Fruit fly (Drosophila melanogaster) S2 (cell line): ENCODE measurements around the gene CG43246.

ENCODE experiments used
- CG8478 ChIP-seq: fragments of >200 bp; optimal IDR thresholded peaks from 2 replicates; lab custom pipeline; 2018
- CTCF ChIP-seq, 2 experiments: fragments of >200 bp; optimal IDR thresholded peaks; 2 replicates each; lab custom pipeline; 2018

CG43246 gene

DNA sequence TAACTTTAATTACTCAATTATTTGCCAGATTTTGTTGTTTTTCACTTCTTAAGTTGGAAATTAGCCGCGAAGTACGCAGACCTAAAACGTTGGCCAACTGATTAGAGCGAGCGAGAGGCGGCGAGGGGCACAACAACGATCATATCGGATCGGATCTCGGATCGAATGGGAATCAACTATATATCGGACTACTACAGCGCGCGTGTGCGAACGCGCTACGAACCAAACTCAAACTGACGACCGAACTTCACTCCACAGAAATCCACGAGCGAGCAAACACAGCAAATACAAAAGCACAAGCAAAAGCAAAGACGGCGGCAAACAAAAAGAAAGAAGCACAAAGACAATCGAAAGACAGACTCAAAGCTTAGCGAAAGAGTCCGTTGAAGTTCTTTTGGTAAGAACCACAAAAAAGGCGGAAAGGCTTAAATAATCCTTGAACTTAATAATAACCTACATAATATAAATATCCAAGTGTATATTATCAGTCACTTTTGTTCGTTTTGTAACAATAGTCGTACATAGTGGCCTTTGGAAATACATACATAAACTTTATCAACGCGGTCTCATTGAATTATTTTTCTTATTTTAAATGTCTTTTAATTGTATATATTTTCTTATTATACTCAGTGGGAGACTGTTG, at the start of gene CG43246, which contains the start of gene bbg:
TSS of gene CG43246 (plus strand) at position 593 of the 643 bp plus-strand sequence.
TSS of gene bbg (minus strand) at position 235 of the 643 bp plus-strand sequence.
- TF ChIP-seq CG8478 (no peak), CTCF (optimal IDR thresholded peaks at IDR 0.05; lab: Kevin White, UChicago) (no peak)

DNA sequence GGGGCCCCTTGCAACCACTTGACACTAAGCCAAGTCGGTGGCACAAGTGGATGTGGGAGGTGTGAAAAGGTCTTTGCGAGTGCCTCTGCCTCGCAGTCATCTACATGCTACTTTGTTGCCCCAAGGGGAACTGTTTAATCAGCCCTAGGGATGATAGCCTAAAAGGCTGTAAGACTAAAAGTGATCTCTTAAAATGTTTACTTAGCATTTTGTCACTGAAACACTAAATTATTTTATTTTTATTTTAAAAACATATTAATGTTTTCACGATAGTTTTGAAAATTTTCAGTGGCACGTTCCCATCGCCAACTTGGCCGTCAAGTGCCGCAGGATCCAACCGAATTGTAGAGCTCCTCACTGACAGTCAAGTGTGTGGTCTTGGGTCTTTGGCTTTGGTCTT, 39.0 kb upstream of the CG43246 start:
- TF ChIP-seq CTCF (optimal IDR thresholded peaks at IDR 0.05; lab: Kevin White, UChicago): no peak
- no peak for TF ChIP-seq CG8478

DNA sequence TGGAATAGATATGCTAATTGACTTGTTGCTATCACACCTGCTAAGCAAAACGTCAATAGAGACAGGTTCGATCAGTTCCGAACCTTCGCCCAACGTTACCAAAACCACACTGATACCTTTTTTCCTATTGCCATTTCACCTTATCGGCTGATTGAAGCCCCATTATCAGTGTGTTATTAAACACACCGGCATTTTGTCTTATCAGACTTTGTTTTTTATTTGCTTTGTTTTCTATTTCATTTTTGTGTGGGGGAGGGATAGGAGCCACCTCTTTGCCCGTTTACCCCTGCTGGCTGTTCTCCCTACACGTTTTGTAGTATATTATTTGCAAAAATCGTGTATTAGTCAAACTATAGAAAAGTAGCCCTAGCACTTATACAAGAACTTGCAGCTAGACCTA, 26.5 kb upstream of the CG43246 start:
- TF ChIP-seq CTCF (optimal IDR thresholded peaks at IDR 0.05; lab: Kevin White, UChicago): no peak
- TF ChIP-seq CG8478: no peak

DNA sequence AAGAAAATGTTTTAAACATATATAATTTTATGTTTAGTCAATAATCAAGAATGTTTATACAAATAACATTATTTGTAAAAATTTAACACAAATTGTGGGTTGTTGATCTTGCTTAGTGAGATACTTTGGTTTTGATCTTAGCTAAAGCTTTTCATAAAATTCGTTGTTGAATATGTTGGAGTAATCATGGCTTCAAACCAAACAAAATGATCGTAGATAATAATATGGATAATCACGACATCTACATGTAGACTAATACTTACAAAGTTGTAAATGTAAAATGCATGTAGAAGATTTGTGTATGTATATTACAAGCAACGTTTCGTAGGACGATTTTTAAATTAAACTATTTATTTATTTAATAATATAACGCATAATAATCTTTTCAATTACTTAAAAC, 23.1 kb upstream of the CG43246 start:
- TF ChIP-seq CG8478: no peak
- TF ChIP-seq CTCF (optimal IDR thresholded peaks at IDR 0.05; lab: Kevin White, UChicago): peak; percentile 29 to 57

DNA sequence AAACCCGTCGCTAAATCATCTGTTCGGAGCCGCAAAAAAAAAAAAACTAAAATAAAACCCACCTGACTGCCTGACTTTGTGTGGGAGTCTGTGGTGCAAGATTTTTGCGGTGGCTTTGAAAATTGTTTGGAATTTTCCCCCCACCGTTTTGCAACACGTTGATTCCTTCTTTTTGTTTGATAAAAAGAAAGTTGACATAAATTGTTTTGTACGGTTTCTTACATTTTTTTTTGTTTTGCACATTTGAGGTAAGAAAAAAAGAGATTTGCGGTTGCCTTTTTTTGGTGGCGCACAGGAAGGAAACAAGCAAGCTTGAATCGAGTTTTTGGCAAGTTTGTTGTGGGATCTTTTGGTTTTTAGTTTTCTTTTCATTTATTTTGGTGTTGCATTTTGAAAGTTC, 20.7 kb upstream of the CG43246 start:
- TF ChIP-seq CTCF (optimal IDR thresholded peaks at IDR 0.05; lab: Kevin White, UChicago) (no peak), CG8478 (no peak)

DNA sequence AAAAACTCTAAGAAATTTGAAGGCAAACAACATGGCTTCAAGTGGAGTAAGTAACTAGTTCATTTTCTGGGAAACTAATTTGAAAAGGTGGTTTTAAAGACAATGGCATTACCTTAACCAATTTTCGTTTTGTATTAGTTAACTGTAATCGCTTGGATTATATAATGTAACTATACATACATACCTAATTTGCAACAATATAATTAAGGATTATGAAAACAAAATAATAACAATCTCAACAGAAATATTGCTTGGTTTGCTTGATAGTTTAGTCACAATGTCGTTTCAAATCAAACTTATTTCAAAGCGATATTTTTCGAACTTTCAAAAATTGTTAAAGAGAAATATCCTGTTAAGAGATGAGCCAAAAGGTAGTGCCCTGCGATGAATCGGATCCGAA, 18.9 kb upstream of the CG43246 start, which contains the start of gene CG9592:
TSS of gene CG9592 (plus strand) at position 301 of the 400 bp plus-strand sequence.
- TF ChIP-seq CG8478: no peak
- no peak for TF ChIP-seq CTCF (optimal IDR thresholded peaks at IDR 0.05; lab: Kevin White, UChicago)

DNA sequence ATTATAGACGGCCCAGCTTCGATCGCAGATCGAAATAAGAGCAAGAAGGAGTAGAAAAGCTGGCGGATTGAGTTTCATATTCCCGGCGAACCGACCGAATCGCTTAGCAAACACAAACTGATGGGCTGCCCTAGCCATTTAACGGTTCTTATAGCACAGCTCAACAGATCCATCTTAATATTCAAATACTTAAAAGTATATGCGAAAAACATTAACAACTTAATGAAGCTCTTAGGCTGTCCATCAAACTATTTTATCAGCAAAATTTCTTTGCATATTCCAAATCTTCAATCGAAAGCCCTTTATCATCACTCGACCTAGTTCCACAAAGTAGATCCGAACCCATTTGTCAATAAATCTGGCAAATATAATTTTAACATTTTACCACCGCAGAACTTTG, 14.8 kb upstream of the CG43246 start, which contains the start of gene CG4613:
TSS of gene CG4613 (minus strand) at position 101 of the 400 bp plus-strand sequence.
- no peak for TF ChIP-seq CG8478
- TF ChIP-seq CTCF (optimal IDR thresholded peaks at IDR 0.05; lab: Kevin White, UChicago): no peak

DNA sequence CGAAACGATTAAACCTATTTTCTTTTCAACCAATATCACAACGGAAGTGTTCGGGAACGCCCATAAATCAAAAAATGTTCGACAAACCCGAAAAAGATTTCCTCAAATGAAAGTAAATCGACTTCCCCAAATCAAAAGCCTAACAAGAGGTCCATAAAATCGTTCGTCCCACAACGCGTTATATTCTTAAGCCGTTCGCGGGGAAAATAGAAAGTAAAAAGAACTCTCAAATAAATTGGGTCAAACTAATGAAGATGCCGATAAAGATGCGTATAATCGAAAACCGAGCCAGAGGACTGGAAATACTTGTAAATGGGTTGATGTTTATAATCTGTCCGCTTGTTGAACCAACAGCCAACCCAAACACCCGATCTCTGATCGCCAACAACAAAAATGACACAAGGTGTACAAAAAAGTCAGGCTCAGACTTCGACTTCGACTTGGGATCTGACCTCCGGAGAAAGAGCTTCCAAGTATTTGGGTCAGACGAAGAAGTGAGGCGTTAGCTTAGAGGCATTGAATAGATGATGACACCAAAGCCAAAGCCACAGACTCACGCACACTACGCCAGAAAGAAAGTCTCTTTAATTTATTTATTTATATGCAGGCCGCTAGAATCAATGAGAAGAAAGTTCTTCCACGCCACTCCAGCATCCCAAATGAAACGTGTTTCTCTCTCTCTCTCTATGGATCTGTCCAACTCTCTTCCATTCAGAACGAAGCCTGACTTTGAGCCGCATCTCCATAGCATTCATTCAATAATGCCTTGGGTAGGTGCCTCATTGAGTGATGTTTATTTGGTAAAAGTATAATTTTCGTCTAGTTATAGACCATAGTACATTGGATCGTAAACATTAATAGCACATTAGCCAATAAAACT, 13.7 kb upstream of the CG43246 start:
- TF ChIP-seq CG8478 (no peak), CTCF (optimal IDR thresholded peaks at IDR 0.05; lab: Kevin White, UChicago) (no peak)

DNA sequence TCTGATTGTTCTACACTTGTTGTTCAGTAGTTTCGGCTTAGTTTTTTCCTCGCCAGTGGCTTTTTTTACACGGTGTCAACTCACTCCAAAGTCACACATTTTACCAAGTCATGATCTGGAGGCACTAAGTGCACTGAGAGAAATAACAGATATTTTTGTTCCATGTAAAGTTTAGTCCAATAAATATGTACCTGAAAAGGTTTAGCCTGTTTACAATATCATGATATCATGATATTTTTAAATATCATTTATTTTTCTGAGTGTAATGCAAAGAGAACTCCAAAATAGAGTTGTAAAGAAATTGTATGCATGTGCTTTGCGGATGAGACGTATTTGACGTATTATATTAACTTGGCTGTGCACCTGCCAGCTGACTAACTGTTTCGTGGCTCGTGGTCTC, 4.6 kb upstream of the CG43246 start:
- TF ChIP-seq CG8478 (no peak), CTCF (optimal IDR thresholded peaks at IDR 0.05; lab: Kevin White, UChicago) (no peak)

DNA sequence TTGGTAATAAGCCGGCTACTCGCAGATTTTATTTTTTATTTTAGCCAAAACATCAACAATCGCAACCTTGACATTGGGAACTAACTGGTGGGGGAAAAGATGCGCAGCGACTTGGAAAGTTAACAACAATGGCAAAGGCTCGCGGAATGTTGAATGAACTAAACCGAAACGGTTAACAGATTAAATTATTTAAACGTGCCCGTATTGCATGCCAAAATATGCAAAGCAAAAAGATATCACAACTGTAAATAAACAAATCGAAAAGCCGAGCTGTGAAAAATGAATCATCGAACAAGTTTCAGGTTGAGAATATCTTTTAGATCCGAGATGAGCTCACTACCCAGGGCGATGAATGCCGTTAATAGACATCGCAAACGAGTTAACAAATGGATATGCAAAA, 3.3 kb upstream of the CG43246 start:
- TF ChIP-seq CTCF (optimal IDR thresholded peaks at IDR 0.05; lab: Kevin White, UChicago) (no peak), CG8478 (no peak)

DNA sequence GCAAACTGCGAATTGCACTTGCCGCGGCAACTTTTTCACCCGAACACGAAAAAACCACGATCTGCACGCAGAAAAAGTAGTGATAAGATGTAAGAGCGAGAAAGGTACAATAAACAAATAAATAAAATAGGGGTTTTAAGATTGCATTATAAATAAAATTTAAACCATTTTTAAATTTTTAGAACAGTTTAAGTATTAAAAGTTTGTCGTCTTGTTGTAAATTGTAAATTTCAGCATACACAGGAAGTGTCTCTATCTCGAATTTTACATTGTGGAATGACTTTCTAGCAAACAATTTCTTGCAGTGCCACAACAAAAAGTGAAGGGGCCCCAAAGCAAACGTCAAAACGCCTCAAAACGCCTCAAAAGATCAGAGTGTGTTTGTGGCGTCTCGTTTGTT, 1.8 kb upstream of the CG43246 start:
- no peak for TF ChIP-seq CG8478
- TF ChIP-seq CTCF (optimal IDR thresholded peaks at IDR 0.05; lab: Kevin White, UChicago): no peak

DNA sequence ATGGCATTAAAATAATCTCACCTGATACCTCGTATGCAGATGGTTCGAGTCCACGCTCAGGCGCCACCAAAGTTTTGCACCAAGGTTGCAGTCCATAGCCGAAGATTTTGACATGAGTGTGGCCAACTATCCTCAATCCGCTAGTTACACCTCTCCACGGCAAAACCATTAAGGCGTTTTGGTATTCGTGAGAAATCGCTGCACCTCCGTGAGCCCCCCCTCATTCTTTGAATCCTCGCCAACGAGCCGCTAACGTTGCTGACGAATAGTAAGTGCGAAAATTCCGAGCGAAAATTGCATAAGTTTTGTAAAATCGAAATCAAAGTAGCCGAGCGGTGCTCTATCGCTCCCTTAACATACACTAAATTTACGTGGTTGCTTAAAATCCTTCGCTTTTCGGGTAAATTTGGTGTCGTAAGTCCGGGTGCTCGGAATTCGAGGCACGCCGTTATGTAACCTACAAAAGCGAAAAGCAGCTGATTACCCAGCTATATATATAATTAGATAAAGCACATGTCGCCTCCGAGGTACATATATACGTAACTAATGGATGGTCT, 1.1 kb downstream of the CG43246 start, which contains the start of gene Mpcp2:
TSS of gene Mpcp2 (plus strand) at position 217 of the 557 bp plus-strand sequence.
- TF ChIP-seq CTCF (optimal IDR thresholded peaks at IDR 0.05; lab: Kevin White, UChicago) (peak; percentile 81 to 83), CG8478 (no peak)

DNA sequence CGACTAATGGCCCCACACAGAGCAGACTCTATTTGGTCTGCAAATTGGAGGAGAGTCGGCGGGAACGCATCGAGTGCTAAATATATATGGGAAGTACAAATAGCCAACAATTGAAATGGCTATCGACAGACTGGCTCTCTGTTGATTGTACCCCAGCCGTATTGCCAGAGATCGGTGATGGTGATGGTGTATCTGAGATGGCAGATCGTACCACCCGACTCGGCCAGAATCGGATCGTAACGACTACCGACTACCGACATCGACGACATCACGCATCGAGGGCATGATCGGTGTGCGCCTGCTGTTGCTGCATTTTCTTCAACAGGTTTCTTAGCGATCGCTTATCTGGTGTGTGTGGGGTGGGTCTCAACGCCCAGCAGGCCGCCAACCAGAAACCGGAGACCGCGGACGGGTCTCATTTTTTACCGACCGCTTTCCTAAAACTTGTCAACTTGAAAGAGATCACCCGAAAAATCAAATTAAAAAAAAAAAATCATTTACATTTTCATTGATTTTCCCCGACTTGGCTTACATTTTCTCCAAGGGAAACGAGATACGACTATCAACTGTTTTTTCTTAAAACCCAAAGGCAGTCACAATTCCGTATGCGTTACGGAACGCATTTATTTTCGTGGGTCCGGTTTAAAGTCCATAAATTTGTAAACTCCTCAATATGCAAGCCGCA, 7.7 kb downstream of the CG43246 start:
- no peak for TF ChIP-seq CG8478
- TF ChIP-seq CTCF (optimal IDR thresholded peaks at IDR 0.05; lab: Kevin White, UChicago): no peak

DNA sequence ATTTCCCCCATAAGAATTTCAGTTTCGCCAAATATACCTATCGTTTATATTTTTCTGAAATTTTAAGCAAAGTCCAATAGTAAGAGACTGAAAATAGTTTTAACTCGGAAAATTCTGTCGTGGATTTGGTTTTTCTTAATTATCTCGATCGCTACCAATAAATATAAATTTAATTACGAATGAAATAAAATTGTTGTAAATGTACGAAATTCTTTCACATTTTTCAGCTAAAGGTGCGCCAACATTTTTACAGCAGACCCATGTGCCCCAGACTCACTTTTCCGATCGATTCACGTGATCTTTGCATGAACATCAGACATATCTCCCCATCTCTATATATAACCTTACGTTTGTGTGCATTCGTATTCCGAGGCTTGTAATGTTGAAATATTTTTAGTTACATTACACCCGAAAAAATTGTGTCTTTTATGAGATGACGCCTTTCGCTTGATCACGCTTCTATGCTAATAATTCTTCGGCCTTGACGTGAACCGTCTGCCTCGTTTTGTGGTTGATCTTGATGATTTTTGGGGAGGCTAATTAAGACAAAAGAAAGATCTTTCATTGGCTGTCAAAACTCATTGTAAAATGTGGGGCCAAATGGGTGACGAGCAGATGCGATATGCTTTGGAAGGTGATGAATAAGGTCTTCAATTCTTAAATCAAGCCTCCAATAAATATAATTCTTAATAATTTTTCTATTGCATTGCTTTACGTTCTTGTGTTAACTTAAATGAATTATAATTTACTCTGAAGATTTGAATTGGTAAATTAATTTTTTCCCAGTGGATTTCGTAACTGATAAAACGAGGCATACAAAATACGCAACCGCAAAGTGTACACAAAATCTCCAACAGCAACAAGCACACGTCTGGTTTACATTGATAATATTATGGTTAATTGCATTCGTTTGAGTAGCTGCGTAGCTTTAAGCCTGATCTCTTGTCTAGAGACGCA, 8.8 kb downstream of the CG43246 start:
- no peak for TF ChIP-seq CG8478
- TF ChIP-seq CTCF (optimal IDR thresholded peaks at IDR 0.05; lab: Kevin White, UChicago): no peak
